Fruit fly (Drosophila melanogaster) whole organism, embryonic: ENCODE data around the gene betaTub65B.
A peak's percentile ranks its signal among the peaks of the same experiment; 100 is the strongest.

Source experiments
- Atf-2 ChIP-seq: fragments of 200-800 bp; sonication (Bioruptor generic); optimal IDR thresholded peaks from 2 replicates; lab custom pipeline; 2016; ENCODE audit warnings: missing biosample characterization, missing genetic modification characterization
- Bteb2 ChIP-seq: fragments of 200-800 bp; sonication (Bioruptor generic); optimal IDR thresholded peaks from 2 replicates; lab custom pipeline; 2016; ENCODE audit warnings: missing biosample characterization, missing genetic modification characterization
- CG10209 ChIP-seq: fragments of 200-800 bp; sonication (Bioruptor generic); optimal IDR thresholded peaks from 3 replicates; lab custom pipeline; 2017; ENCODE audit warnings: missing biosample characterization, mild to moderate bottlenecking, missing genetic modification characterization, missing genetic modification reagents
- CG10431 ChIP-seq: fragments of 200-800 bp; sonication (Bioruptor generic); optimal IDR thresholded peaks from 3 replicates; lab custom pipeline; 2018; ENCODE audit warnings: missing biosample characterization, mild to moderate bottlenecking, missing genetic modification characterization
- CG11504 ChIP-seq: fragments of 200-800 bp; sonication (Bioruptor generic); optimal IDR thresholded peaks from 3 replicates; lab custom pipeline; 2019; ENCODE audit warnings: missing biosample characterization, mild to moderate bottlenecking, missing genetic modification characterization, moderate library complexity
- CG12769 ChIP-seq: fragments of 200-800 bp; sonication (Bioruptor generic); optimal IDR thresholded peaks from 2 replicates; lab custom pipeline; 2019; ENCODE audit warnings: missing biosample characterization, mild to moderate bottlenecking, missing genetic modification characterization, moderate library complexity
- CG18619 ChIP-seq: fragments of 200-800 bp; sonication (Bioruptor generic); optimal IDR thresholded peaks from 3 replicates; lab custom pipeline; 2017; ENCODE audit warnings: missing biosample characterization, mild to moderate bottlenecking, missing genetic modification characterization
- CG31224 ChIP-seq: fragments of 200-800 bp; sonication (Bioruptor generic); IDR thresholded peaks from 2 replicates; pipeline ENCODE4 v1.3.6; 2022; ENCODE audit warnings: missing biosample characterization, missing genetic modification characterization
- CG34376 ChIP-seq: fragments of 200-800 bp; sonication (Bioruptor generic); optimal IDR thresholded peaks from 2 replicates; lab custom pipeline; 2018; ENCODE audit warnings: missing biosample characterization, mild to moderate bottlenecking, missing genetic modification characterization
- CG34422 ChIP-seq: fragments of 200-800 bp; sonication (Bioruptor generic); IDR thresholded peaks from 3 replicates; pipeline ENCODE4 v1.3.6; 2022; ENCODE audit warnings: missing biosample characterization, missing genetic modification characterization
- CG3838 ChIP-seq: fragments of 200-800 bp; sonication (Bioruptor generic); optimal IDR thresholded peaks from 3 replicates; lab custom pipeline; 2016; ENCODE audit warnings: missing biosample characterization, missing genetic modification characterization
- CG4707 ChIP-seq: fragments of 200-800 bp; sonication (Bioruptor generic); optimal IDR thresholded peaks from 2 replicates; lab custom pipeline; 2018; ENCODE audit warnings: missing biosample characterization, mild to moderate bottlenecking, missing genetic modification characterization, moderate library complexity
- CG5953 ChIP-seq: fragments of 200-800 bp; sonication (Bioruptor generic); IDR thresholded peaks from 2 replicates; pipeline ENCODE4 v1.3.6; 2022; ENCODE audit warnings: missing biosample characterization, missing genetic modification characterization
- CG9797 ChIP-seq: fragments of 200-800 bp; sonication (Bioruptor generic); optimal IDR thresholded peaks from 3 replicates; lab custom pipeline; 2018; ENCODE audit warnings: missing biosample characterization, mild to moderate bottlenecking, missing genetic modification characterization
- Camta ChIP-seq: fragments of 200-800 bp; sonication (Bioruptor generic); optimal IDR thresholded peaks from 2 replicates; lab custom pipeline; 2016; ENCODE audit warnings: missing biosample characterization, missing genetic modification characterization
- D ChIP-seq, 2 experiments: fragments of 200-800 bp in 1 of 2; fragments of >200 bp in 1 of 2; sonication (Bioruptor generic) in 1 of 2; optimal IDR thresholded peaks; 2 replicates in 1 of 2; 3 replicates in 1 of 2; lab custom pipeline; 2017; ENCODE audit warnings: mild to moderate bottlenecking in 1 of 2, missing biosample characterization in 1 of 2, missing genetic modification characterization in 1 of 2, missing genetic modification reagents in 1 of 2
- Dp ChIP-seq: fragments of 200-800 bp; sonication (Bioruptor generic); optimal IDR thresholded peaks from 2 replicates; lab custom pipeline; 2018; ENCODE audit warnings: missing biosample characterization, mild to moderate bottlenecking, missing genetic modification characterization, moderate library complexity
- Gug ChIP-seq: fragments of 200-800 bp; sonication (Bioruptor generic); IDR thresholded peaks from 4 replicates; pipeline ENCODE4 v1.3.6; 2022; ENCODE audit warnings: missing biosample characterization, missing genetic modification characterization
- HLH54F ChIP-seq: fragments of 200-800 bp; sonication (Bioruptor generic); optimal IDR thresholded peaks from 3 replicates; lab custom pipeline; 2016; ENCODE audit warnings: missing biosample characterization, missing genetic modification characterization
- Hsf ChIP-seq: fragments of 200-800 bp; sonication (Bioruptor generic); optimal IDR thresholded peaks from 3 replicates; lab custom pipeline; 2016; ENCODE audit warnings: missing biosample characterization, missing genetic modification characterization
- MBD-R2 ChIP-seq: fragments of 200-800 bp; sonication (Bioruptor generic); IDR thresholded peaks from 2 replicates; pipeline ENCODE4 v1.3.6; 2022; ENCODE audit warnings: missing biosample characterization, missing genetic modification characterization
- Med ChIP-seq: fragments of 200-800 bp; sonication (Bioruptor generic); peaks from one replicate; lab custom pipeline; 2016; ENCODE audit warnings: missing biosample characterization, missing genetic modification characterization, mild to moderate bottlenecking, inconsistent platforms, moderate library complexity
- NfI ChIP-seq: fragments of 200-800 bp; sonication (Bioruptor generic); optimal IDR thresholded peaks from 3 replicates; lab custom pipeline; 2018; ENCODE audit warnings: missing biosample characterization, mild to moderate bottlenecking, missing genetic modification characterization, moderate library complexity
- Opbp ChIP-seq: fragments of 200-800 bp; sonication (Bioruptor generic); IDR thresholded peaks from 3 replicates; pipeline ENCODE4 v1.3.6; 2022; ENCODE audit warnings: missing biosample characterization, missing genetic modification characterization; ENCODE audit not compliant: partially characterized antibody
- Sin3A ChIP-seq: fragments of >200 bp; optimal IDR thresholded peaks from 2 replicates; lab custom pipeline; 2018
- Sry-β ChIP-seq: fragments of 200-800 bp; sonication (Bioruptor generic); optimal IDR thresholded peaks from 2 replicates; lab custom pipeline; 2018; ENCODE audit warnings: missing biosample characterization, mild to moderate bottlenecking, missing genetic modification characterization, moderate library complexity
- abd-A ChIP-seq: fragments of 200-800 bp; sonication (Bioruptor generic); optimal IDR thresholded peaks from 3 replicates; lab custom pipeline; 2019; ENCODE audit warnings: missing biosample characterization, mild to moderate bottlenecking, missing genetic modification characterization, moderate library complexity
- bcd ChIP-seq: fragments of 200-800 bp; sonication (Bioruptor generic); optimal IDR thresholded peaks from 2 replicates; lab custom pipeline; 2017; ENCODE audit warnings: missing biosample characterization, mild to moderate bottlenecking, missing genetic modification characterization
- caup ChIP-seq: fragments of 200-800 bp; sonication (Bioruptor generic); optimal IDR thresholded peaks from 3 replicates; lab custom pipeline; 2017; ENCODE audit warnings: missing biosample characterization, mild to moderate bottlenecking, missing genetic modification characterization, moderate library complexity; ENCODE audit not compliant: severe bottlenecking
- crp ChIP-seq, 2 experiments: fragments of 200-800 bp; sonication (Bioruptor generic); optimal IDR thresholded peaks; 2 replicates in 1 of 2; 3 replicates in 1 of 2; lab custom pipeline; 2017; ENCODE audit warnings: missing biosample characterization in 2 of 2, missing genetic modification characterization in 2 of 2, mild to moderate bottlenecking in 1 of 2, moderate library complexity in 1 of 2
- cwo ChIP-seq: fragments of 200-800 bp; sonication (Bioruptor generic); optimal IDR thresholded peaks from 3 replicates; lab custom pipeline; 2017; ENCODE audit warnings: missing biosample characterization, missing genetic modification characterization, mild to moderate bottlenecking, moderate library complexity, missing genetic modification reagents
- dmrt11E ChIP-seq: fragments of 200-800 bp; sonication (Bioruptor generic); optimal IDR thresholded peaks from 3 replicates; lab custom pipeline; 2018; ENCODE audit warnings: missing biosample characterization, mild to moderate bottlenecking, missing genetic modification characterization, moderate library complexity
- gcm ChIP-seq: fragments of 200-800 bp; sonication (Bioruptor generic); optimal IDR thresholded peaks from 2 replicates; lab custom pipeline; 2019; ENCODE audit warnings: missing biosample characterization, mild to moderate bottlenecking, missing genetic modification characterization, moderate library complexity
- gem ChIP-seq: fragments of 200-800 bp; sonication (Bioruptor generic); optimal IDR thresholded peaks from 2 replicates; lab custom pipeline; 2019; ENCODE audit warnings: missing biosample characterization, mild to moderate bottlenecking, missing genetic modification characterization, moderate library complexity
- gro ChIP-seq: fragments of 200-800 bp; sonication (Bioruptor generic); optimal IDR thresholded peaks from 2 replicates; lab custom pipeline; 2016; ENCODE audit warnings: missing biosample characterization, missing genetic modification characterization
- her ChIP-seq: fragments of 200-800 bp; sonication (Bioruptor generic); optimal IDR thresholded peaks from 2 replicates; lab custom pipeline; 2016; ENCODE audit warnings: missing biosample characterization, missing genetic modification characterization
- jing ChIP-seq: fragments of 200-800 bp; sonication (Bioruptor generic); optimal IDR thresholded peaks from 2 replicates; lab custom pipeline; 2018; ENCODE audit warnings: missing biosample characterization, mild to moderate bottlenecking, missing genetic modification characterization
- nerfin-1 ChIP-seq: fragments of 200-800 bp; sonication (Bioruptor generic); optimal IDR thresholded peaks from 3 replicates; lab custom pipeline; 2019; ENCODE audit warnings: missing biosample characterization, mild to moderate bottlenecking, missing genetic modification characterization, moderate library complexity
- oc ChIP-seq: fragments of 200-800 bp; sonication (Bioruptor generic); optimal IDR thresholded peaks from 2 replicates; lab custom pipeline; 2018; ENCODE audit warnings: missing biosample characterization, mild to moderate bottlenecking, missing genetic modification characterization, moderate library complexity
- otp ChIP-seq: fragments of 200-800 bp; sonication (Bioruptor generic); IDR thresholded peaks from 3 replicates; pipeline ENCODE4, ENCODE4 v1.3.6; 2022; ENCODE audit warnings: missing biosample characterization, missing genetic modification characterization
- phol ChIP-seq: fragments of 200-800 bp; sonication (Bioruptor generic); optimal IDR thresholded peaks from 3 replicates; lab custom pipeline; 2018; ENCODE audit warnings: missing biosample characterization, mild to moderate bottlenecking, missing genetic modification characterization, moderate library complexity
- pnt ChIP-seq: fragments of 200-800 bp; sonication (Bioruptor generic); optimal IDR thresholded peaks from 3 replicates; lab custom pipeline; 2016; ENCODE audit warnings: missing biosample characterization, missing genetic modification characterization
- sens ChIP-seq: fragments of 200-800 bp; sonication (Bioruptor generic); peaks from one replicate; lab custom pipeline; 2016; ENCODE audit warnings: missing biosample characterization, missing genetic modification characterization
- sens-2 ChIP-seq: fragments of 200-800 bp; sonication (Bioruptor generic); IDR thresholded peaks from 2 replicates; pipeline ENCODE4 v1.3.6; 2022; ENCODE audit warnings: missing biosample characterization, missing genetic modification characterization
- sqz ChIP-seq: fragments of 200-800 bp; sonication (Bioruptor generic); optimal IDR thresholded peaks from 3 replicates; lab custom pipeline; 2018; ENCODE audit warnings: missing biosample characterization, mild to moderate bottlenecking, missing genetic modification characterization
- sug ChIP-seq: fragments of 200-800 bp; optimal IDR thresholded peaks from 2 replicates; lab custom pipeline; 2019; ENCODE audit warnings: missing biosample characterization, mild to moderate bottlenecking, missing genetic modification characterization, moderate library complexity
- trh ChIP-seq: fragments of 200-800 bp; sonication (Bioruptor generic); optimal IDR thresholded peaks from 2 replicates; lab custom pipeline; 2016; ENCODE audit warnings: missing biosample characterization, missing genetic modification characterization
- zen ChIP-seq: fragments of 200-800 bp; sonication (Bioruptor generic); optimal IDR thresholded peaks from 3 replicates; lab custom pipeline; 2018; ENCODE audit warnings: missing biosample characterization, mild to moderate bottlenecking, missing genetic modification characterization, moderate library complexity

The betaTub65B gene

dm6 chr3L:6498602-6499001 lies 31.9 kb upstream of the betaTub65B start (continued):
- TF ChIP-seq D (optimal IDR thresholded peaks at IDR 0.05; lab: Kevin White, UChicago) (no peak), D (GFP tag; optimal IDR thresholded peaks at IDR 0.05; lab: Kevin White, UChicago) (peak; percentile 15), CG11504 (peak; percentile 17), crp (GFP tag; optimal IDR thresholded peaks at IDR 0.05; lab: Kevin White, UChicago) (no peak), HLH54F (GFP tag; lab: Kevin White, UChicago) (no peak), Opbp (no peak), sug (tag; lab: Kevin White, UChicago) (no peak), phol (tag; lab: Kevin White, UChicago) (peak; percentile 33), dmrt11E (tag; lab: Kevin White, UChicago) (peak; percentile 35), bcd (no peak), Hsf (GFP tag; lab: Kevin White, UChicago) (no peak)
- TF ChIP-seq, all 482 proteins: peak for 25

dm6 chr3L:6500470-6500869 lies 30.1 kb upstream of the betaTub65B start:
- TF ChIP-seq otp (GFP tag; lab: Robert Waterston, UW) (0 out of 3 replicates have a peak, but pooled peaks have one; percentile 15), Gug (GFP tag; lab: Robert Waterston, UW) (no peak), D (optimal IDR thresholded peaks at IDR 0.05; lab: Kevin White, UChicago) (peak; percentile 25), D (GFP tag; optimal IDR thresholded peaks at IDR 0.05; lab: Kevin White, UChicago) (no peak), zen (peak; percentile 90), her (GFP tag; lab: Kevin White, UChicago) (no peak)

- TF ChIP-seq CG34422 (GFP tag; lab: Robert Waterston, UW), result no peak
- TF ChIP-seq CG4707 (GFP tag; lab: Kevin White, UChicago), result no peak
- no peak for TF ChIP-seq CG18619 (GFP tag; lab: Kevin White, UChicago)
- no peak for TF ChIP-seq trh
- peak; percentile 2 for TF ChIP-seq sens (GFP tag; lab: Kevin White, UChicago)
- no peak for TF ChIP-seq Sry-β
- TF ChIP-seq Med (GFP tag; lab: Kevin White, UChicago), result peak; percentile 37
- TF ChIP-seq CG3838 (GFP tag; lab: Kevin White, UChicago), result no peak
- TF ChIP-seq Camta (GFP tag; lab: Kevin White, UChicago), result no peak
- TF ChIP-seq Atf-2, result no peak
- peak; percentile 94 for TF ChIP-seq abd-A (tag; lab: Kevin White, UChicago)
- TF ChIP-seq Dp (GFP tag; lab: Kevin White, UChicago), result no peak
- no peak for TF ChIP-seq NfI (GFP tag; lab: Kevin White, UChicago)
- TF ChIP-seq CG34376 (GFP tag; lab: Kevin White, UChicago), result no peak
- TF ChIP-seq pnt (GFP tag; lab: Kevin White, UChicago), result no peak
- TF ChIP-seq CG31224, result no peak
- TF ChIP-seq CG12769 (tag; lab: Kevin White, UChicago), result no peak
- no peak for TF ChIP-seq Bteb2 (GFP tag; lab: Kevin White, UChicago)
- no peak for TF ChIP-seq caup
Observed at dm6 chr3L:6508083-6508482, 22.4 kb upstream of the betaTub65B start.

dm6 chr3L:6512284-6512683 lies 18.2 kb upstream of the betaTub65B start:
- TF ChIP-seq CG5953 (GFP tag; lab: Robert Waterston, UW), result no peak
- TF ChIP-seq CG9797 (GFP tag; lab: Kevin White, UChicago), result no peak
- TF ChIP-seq Sin3A (lab: Kevin White, UChicago), result no peak
- TF ChIP-seq cwo, result no peak
- no peak for TF ChIP-seq sqz (GFP tag; lab: Kevin White, UChicago)
- TF ChIP-seq gro (GFP tag; lab: Kevin White, UChicago), result no peak
- TF ChIP-seq CG10431 (GFP tag; lab: Kevin White, UChicago), result no peak
- TF ChIP-seq CG10209, result no peak
- TF ChIP-seq MBD-R2, result no peak
- TF ChIP-seq oc (tag; lab: Kevin White, UChicago), result no peak
- no peak for TF ChIP-seq jing (GFP tag; lab: Kevin White, UChicago)
- TF ChIP-seq sens-2 (GFP tag; lab: Robert Waterston, UW), result no peak
- TF ChIP-seq nerfin-1 (tag; lab: Kevin White, UChicago), result no peak
- TF ChIP-seq gem (tag; lab: Kevin White, UChicago), result no peak
- no peak for TF ChIP-seq gcm (GFP tag; lab: Kevin White, UChicago)
